Worm (Caenorhabditis elegans) whole organism, mixed stage, embryonic: Measurements from ENCODE around the gene nhr-66.

Experiments
- M03D4.4 ChIP-seq: sonication (generic microtip); optimal IDR thresholded peaks from 2 replicates; lab custom pipeline; 2017; ENCODE audit warnings: mild to moderate bottlenecking, missing genetic modification characterization, missing compliant biosample characterization
- bed-3 ChIP-seq: fragments of 200-800 bp; sonication (Bioruptor generic); optimal IDR thresholded peaks from 3 replicates; lab custom pipeline; 2018; ENCODE audit warnings: mild to moderate bottlenecking, missing genetic modification characterization, moderate library complexity, missing compliant biosample characterization
- blmp-1 ChIP-seq: fragments of 150-350 bp; optimal IDR thresholded peaks from 2 replicates; lab custom pipeline; 2014; ENCODE audit warnings: missing biosample characterization, missing genetic modification characterization
- ceh-39 ChIP-seq: fragments of 150-350 bp; optimal IDR thresholded peaks from 2 replicates; lab custom pipeline; 2014; ENCODE audit warnings: missing biosample characterization, missing genetic modification characterization
- ceh-43 ChIP-seq: fragments of 200-800 bp; sonication (Bioruptor generic); optimal IDR thresholded peaks from 2 replicates; lab custom pipeline; 2018; ENCODE audit warnings: mild to moderate bottlenecking, missing genetic modification characterization, moderate library complexity, missing compliant biosample characterization
- ceh-83 ChIP-seq: fragments of 200-800 bp; sonication (Bioruptor generic); optimal IDR thresholded peaks from 2 replicates; lab custom pipeline; 2018; ENCODE audit warnings: mild to moderate bottlenecking, missing genetic modification characterization, missing compliant biosample characterization
- ces-1 ChIP-seq: fragments of 150-350 bp; optimal IDR thresholded peaks from 2 replicates; lab custom pipeline; 2014; ENCODE audit warnings: missing biosample characterization, missing genetic modification reagents, missing genetic modification characterization
- cnd-1 ChIP-seq: fragments of 200-800 bp; sonication (Bioruptor generic); optimal IDR thresholded peaks from 2 replicates; lab custom pipeline; 2018; ENCODE audit warnings: mild to moderate bottlenecking, missing genetic modification characterization, missing compliant biosample characterization
- drap-1 ChIP-seq: fragments of 200-800 bp; sonication (Bioruptor generic); optimal IDR thresholded peaks from 3 replicates; lab custom pipeline; 2018; ENCODE audit warnings: mild to moderate bottlenecking, missing genetic modification characterization, missing compliant biosample characterization
- elt-1 ChIP-seq: sonication (generic microtip); optimal IDR thresholded peaks from 2 replicates; lab custom pipeline; 2017; ENCODE audit warnings: missing genetic modification characterization, mild to moderate bottlenecking, missing compliant biosample characterization, antibody characterized with exemption, moderate library complexity, borderline replicate concordance; ENCODE audit not compliant: insufficient read depth
- ham-2 ChIP-seq: fragments of 200-800 bp; sonication (Bioruptor generic); optimal IDR thresholded peaks from 2 replicates; lab custom pipeline; 2018; ENCODE audit warnings: mild to moderate bottlenecking, missing genetic modification characterization, missing compliant biosample characterization
- hlh-1 ChIP-seq: fragments of 150-350 bp; optimal IDR thresholded peaks from 2 replicates; lab custom pipeline; 2014; ENCODE audit warnings: missing biosample characterization, missing genetic modification reagents, missing genetic modification characterization
- lin-32 ChIP-seq: fragments of 200-800 bp; sonication (Bioruptor generic); optimal IDR thresholded peaks from 2 replicates; lab custom pipeline; 2018; ENCODE audit warnings: mild to moderate bottlenecking, missing genetic modification characterization, missing compliant biosample characterization
- lsy-2 ChIP-seq: fragments of 150-350 bp; optimal IDR thresholded peaks from 2 replicates; lab custom pipeline; 2014; ENCODE audit warnings: missing biosample characterization, missing genetic modification characterization
- mab-5 ChIP-seq: fragments of 150-350 bp; optimal IDR thresholded peaks from 2 replicates; lab custom pipeline; 2014; ENCODE audit warnings: missing biosample characterization, missing genetic modification characterization
- mep-1 ChIP-seq: fragments of 150-350 bp; optimal IDR thresholded peaks from 2 replicates; lab custom pipeline; 2017; ENCODE audit warnings: missing biosample characterization, missing genetic modification reagents, missing genetic modification characterization, inconsistent platforms
- nhr-12 ChIP-seq: fragments of 150-350 bp; optimal IDR thresholded peaks from 2 replicates; lab custom pipeline; 2014; ENCODE audit warnings: missing biosample characterization, missing genetic modification characterization
- nhr-2 ChIP-seq: fragments of 150-350 bp; optimal IDR thresholded peaks from 2 replicates; lab custom pipeline; 2014; ENCODE audit warnings: missing biosample characterization, missing genetic modification characterization
- nhr-237 ChIP-seq: fragments of 150-350 bp; optimal IDR thresholded peaks from 2 replicates; lab custom pipeline; 2014; ENCODE audit warnings: missing biosample characterization, missing genetic modification characterization
- nhr-28 ChIP-seq: fragments of 150-350 bp; optimal IDR thresholded peaks from 2 replicates; lab custom pipeline; 2014; ENCODE audit warnings: missing biosample characterization, missing genetic modification characterization
- nhr-76 ChIP-seq: sonication (generic microtip); optimal IDR thresholded peaks from 2 replicates; lab custom pipeline; 2017; ENCODE audit warnings: missing biosample characterization, missing genetic modification characterization
- sem-2 ChIP-seq: fragments of 200-800 bp; sonication (Bioruptor generic); optimal IDR thresholded peaks from 2 replicates; lab custom pipeline; 2018; ENCODE audit warnings: mild to moderate bottlenecking, missing genetic modification characterization, missing compliant biosample characterization
- sptf-1 ChIP-seq: sonication (generic microtip); optimal IDR thresholded peaks from 2 replicates; lab custom pipeline; 2017; ENCODE audit warnings: mild to moderate bottlenecking, missing genetic modification characterization, moderate library complexity, missing compliant biosample characterization
- unc-120 ChIP-seq: sonication (generic microtip); optimal IDR thresholded peaks from 2 replicates; lab custom pipeline; 2017; ENCODE audit warnings: missing genetic modification characterization, missing compliant biosample characterization; ENCODE audit not compliant: poor library complexity, severe bottlenecking
- unc-39 ChIP-seq: fragments of 150-350 bp; optimal IDR thresholded peaks from 2 replicates; lab custom pipeline; 2014; ENCODE audit warnings: missing biosample characterization, missing genetic modification characterization
- unc-62 ChIP-seq: fragments of 150-350 bp; optimal IDR thresholded peaks from 2 replicates; lab custom pipeline; 2014; ENCODE audit warnings: missing biosample characterization, missing genetic modification reagents, missing genetic modification characterization
- zip-8 ChIP-seq: fragments of 150-350 bp; optimal IDR thresholded peaks from 2 replicates; lab custom pipeline; 2014; ENCODE audit warnings: missing biosample characterization, missing genetic modification characterization

Gene nhr-66

DNA sequence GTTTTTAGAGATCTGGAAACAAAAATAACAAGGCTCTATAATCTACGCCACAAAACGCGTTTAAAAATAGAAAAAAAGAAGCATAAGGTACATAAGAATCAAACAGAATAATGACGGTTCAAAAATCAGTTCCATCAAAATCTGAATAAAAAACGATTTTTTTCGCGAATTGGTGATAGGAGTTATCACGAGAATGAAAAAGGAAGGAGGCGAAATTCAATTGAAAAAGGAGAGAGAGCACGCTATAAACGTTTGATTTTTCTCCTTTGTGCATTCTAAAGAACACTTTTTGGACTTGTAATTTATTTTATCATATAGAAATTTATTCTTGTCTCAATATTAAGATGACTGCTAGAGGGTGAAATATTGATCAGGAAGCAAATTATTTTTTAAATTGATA lies 14.9 kb upstream of the nhr-66 start:
- no peak for TF ChIP-seq ceh-83
- no peak for TF ChIP-seq cnd-1
- no peak for TF ChIP-seq mab-5 (tag; lab: Kevin White, UChicago)
- TF ChIP-seq ceh-43 (GFP tag; lab: Kevin White, UChicago), result no peak
- TF ChIP-seq zip-8, result no peak
- TF ChIP-seq M03D4.4 (tag; lab: Kevin White, UChicago), result no peak
- no peak for TF ChIP-seq unc-62
- TF ChIP-seq nhr-28 (tag; lab: Kevin White, UChicago), result no peak
- no peak for TF ChIP-seq ces-1 (GFP tag; lab: Kevin White, UChicago)
- no peak for TF ChIP-seq hlh-1 (tag; lab: Kevin White, UChicago)
- TF ChIP-seq nhr-76, result no peak
- TF ChIP-seq lsy-2 (tag; lab: Kevin White, UChicago), result no peak
- TF ChIP-seq nhr-12, result no peak
- no peak for TF ChIP-seq unc-39 (tag; lab: Kevin White, UChicago)

DNA sequence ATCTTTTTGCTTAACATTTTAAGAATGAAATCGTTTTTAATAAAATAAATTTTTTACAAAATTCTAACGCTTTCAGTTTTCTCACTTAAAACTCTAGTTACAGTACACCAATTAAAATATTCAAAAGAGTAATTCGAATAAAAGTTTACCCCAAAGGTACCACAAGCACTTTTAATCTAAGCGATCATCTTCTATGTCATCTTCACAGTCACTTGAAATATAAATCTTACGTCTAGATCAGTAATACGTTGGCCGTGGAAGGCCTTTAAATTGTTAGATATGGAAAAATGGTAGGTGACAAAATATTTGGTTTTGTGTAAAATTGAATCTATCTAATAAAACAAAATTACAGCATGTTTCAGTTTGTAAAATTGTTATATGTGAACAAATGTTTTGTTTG lies 10.9 kb upstream of the nhr-66 start:
- TF ChIP-seq elt-1 (tag; lab: Kevin White, UChicago) (peak; percentile 67), unc-120 (tag; lab: Kevin White, UChicago) (no peak)
- TF ChIP-seq, all 35 proteins: peak for 1

DNA sequence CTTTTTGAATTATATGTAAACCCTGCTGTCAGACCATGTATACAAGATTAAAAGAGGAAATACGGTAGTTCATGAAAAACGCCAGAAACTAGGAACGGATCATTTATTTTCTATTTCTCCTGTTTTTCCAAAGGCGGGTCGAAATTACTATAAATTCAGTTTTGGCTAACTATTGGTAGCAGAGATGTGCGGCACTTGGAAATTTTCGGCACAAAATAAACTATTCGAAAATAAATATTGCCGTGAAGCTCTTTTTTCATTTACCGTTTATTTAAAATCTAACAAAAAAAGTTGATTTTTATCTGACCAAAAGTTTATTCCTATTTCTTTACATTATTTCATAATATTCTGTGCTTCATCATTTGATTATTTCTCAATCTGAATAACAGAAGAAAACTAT lies 7.7 kb upstream of the nhr-66 start, which contains the start of gene T09A12.1:
TSS of gene T09A12.1 (plus strand) at position 301 of the 400 bp plus-strand sequence.
- no peak for TF ChIP-seq nhr-76
- no peak for TF ChIP-seq sptf-1 (tag; lab: Kevin White, UChicago)
- no peak for TF ChIP-seq unc-62
- no peak for TF ChIP-seq blmp-1 (tag; lab: Kevin White, UChicago)
- no peak for TF ChIP-seq nhr-2 (tag; lab: Kevin White, UChicago)
- no peak for TF ChIP-seq lin-32
- no peak for TF ChIP-seq elt-1 (tag; lab: Kevin White, UChicago)

DNA sequence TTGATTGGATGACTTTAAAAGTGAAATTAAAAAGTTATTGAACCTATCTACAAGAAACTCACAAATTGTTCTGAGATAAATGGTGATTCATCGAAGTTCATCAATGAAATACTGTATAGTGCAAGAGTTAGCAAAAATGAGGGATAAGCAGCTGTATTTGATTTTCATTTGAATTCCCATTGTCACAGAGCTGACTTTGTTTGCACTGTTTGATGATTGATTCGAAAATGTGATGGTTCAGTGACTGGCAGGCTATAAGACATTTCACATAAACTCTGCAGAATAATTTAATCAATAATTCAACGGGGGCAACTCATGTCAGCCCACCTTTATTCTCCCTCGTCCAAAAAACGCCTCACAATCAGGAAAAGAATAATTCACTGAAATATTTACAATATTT lies 7.2 kb upstream of the nhr-66 start, which contains the start of gene T09A12.8:
TSS of gene T09A12.8 (minus strand) at position 101 of the 400 bp plus-strand sequence.
- TF ChIP-seq drap-1 (GFP tag; lab: Kevin White, UChicago) (no peak), lin-32 (no peak), bed-3 (no peak), unc-39 (tag; lab: Kevin White, UChicago) (no peak)
- TF ChIP-seq, all 35 proteins: peak for 0

DNA sequence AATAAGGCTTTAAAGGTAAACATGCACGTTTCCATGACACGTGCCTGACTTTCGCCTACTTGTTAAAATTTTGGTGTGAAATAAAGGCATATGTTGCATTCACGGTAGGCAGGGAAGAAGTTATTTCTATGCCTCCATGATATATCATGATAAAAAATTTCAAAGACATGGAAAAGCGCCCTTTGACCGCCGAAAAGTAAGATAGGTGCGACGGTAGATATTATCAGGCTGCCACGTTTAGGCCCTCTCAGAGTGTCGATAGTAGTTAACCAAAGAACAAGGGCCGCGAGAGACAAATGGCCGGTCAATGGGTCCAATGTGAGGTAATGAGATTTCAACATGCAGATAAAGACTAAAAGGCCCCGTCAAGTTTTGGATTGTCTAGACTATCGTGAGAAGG lies 6.8 kb upstream of the nhr-66 start:
- TF ChIP-seq nhr-2 (tag; lab: Kevin White, UChicago) (peak; percentile 71), nhr-12 (no peak), sem-2 (GFP tag; lab: Kevin White, UChicago) (no peak), elt-1 (tag; lab: Kevin White, UChicago) (peak; percentile 72), hlh-1 (tag; lab: Kevin White, UChicago) (no peak), unc-62 (no peak), drap-1 (GFP tag; lab: Kevin White, UChicago) (no peak)
- TF ChIP-seq, all 35 proteins: peak for 2

DNA sequence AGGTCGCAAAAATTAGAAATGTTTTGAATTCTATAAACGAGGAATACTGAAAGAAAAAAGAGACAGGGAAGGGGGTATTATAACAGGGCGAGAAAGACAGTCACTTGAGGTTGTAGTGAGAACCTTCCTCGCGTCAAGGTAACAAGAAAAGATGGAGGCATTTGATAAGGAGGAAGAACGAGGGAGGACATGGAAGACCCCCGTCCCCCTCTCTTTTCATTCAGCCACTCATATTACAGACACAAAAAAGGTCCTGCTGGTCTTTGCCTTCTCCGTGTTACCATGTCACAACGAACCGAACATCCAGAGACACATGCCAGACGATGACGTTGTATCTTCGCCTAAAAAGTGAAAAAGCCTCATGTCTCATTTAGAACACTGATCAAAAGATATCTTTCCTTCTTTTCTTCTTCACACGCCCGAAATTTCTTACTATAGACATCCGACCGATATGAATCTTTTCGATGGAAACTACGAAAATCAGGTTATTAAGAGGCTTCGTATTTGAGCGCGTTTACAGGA lies 5.0 kb upstream of the nhr-66 start:
- TF ChIP-seq drap-1 (GFP tag; lab: Kevin White, UChicago) (no peak), nhr-76 (no peak), elt-1 (tag; lab: Kevin White, UChicago) (peak; percentile 79), ceh-39 (tag; lab: Kevin White, UChicago) (no peak), nhr-12 (no peak), nhr-237 (no peak)
- TF ChIP-seq, all 35 proteins: peak for 1

DNA sequence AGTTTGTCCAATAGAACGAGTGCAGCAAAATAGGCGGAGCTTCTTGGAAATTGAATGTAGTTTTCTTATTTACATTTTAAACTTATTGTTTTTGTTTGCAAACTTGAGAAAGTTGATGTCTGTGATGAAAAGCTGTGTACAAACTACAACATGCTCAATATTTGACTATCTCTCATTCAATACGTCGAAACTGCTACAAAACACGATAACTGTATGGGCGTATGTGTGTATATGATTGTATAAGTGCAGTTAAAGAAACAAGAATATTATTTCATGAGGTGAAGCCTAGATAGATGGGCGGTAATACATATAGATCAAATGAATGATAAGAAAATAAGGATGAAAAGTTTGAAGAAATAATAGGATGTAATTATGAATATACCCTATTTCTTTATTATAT lies 3.2 kb upstream of the nhr-66 start:
- TF ChIP-seq ham-2 (GFP tag; lab: Kevin White, UChicago), result no peak
- no peak for TF ChIP-seq ceh-83
- TF ChIP-seq ceh-39 (tag; lab: Kevin White, UChicago), result no peak
- no peak for TF ChIP-seq nhr-237
- TF ChIP-seq M03D4.4 (tag; lab: Kevin White, UChicago), result no peak
- TF ChIP-seq mep-1 (tag; lab: Kevin White, UChicago), result no peak
